Fruit fly (Drosophila melanogaster) whole organism, embryonic: ENCODE data around the gene nAChRalpha5.

Experiments used
- ATbp ChIP-seq: fragments of 200-800 bp; sonication (Bioruptor generic); optimal IDR thresholded peaks from 2 replicates; lab custom pipeline; 2017; ENCODE audit warnings: missing biosample characterization, mild to moderate bottlenecking, missing genetic modification characterization, missing genetic modification reagents
- Atf3 ChIP-seq: fragments of 200-800 bp; sonication (Bioruptor generic); optimal IDR thresholded peaks from 3 replicates; lab custom pipeline; 2016; ENCODE audit warnings: missing biosample characterization, missing genetic modification characterization
- BtbVII ChIP-seq: fragments of 200-800 bp; sonication (Bioruptor generic); optimal IDR thresholded peaks from 3 replicates; lab custom pipeline; 2017; ENCODE audit warnings: missing biosample characterization, mild to moderate bottlenecking, missing genetic modification characterization
- Bteb2 ChIP-seq: fragments of 200-800 bp; sonication (Bioruptor generic); optimal IDR thresholded peaks from 2 replicates; lab custom pipeline; 2016; ENCODE audit warnings: missing biosample characterization, missing genetic modification characterization
- CG10267 ChIP-seq: fragments of 200-800 bp; sonication (Bioruptor generic); optimal IDR thresholded peaks from 2 replicates; lab custom pipeline; 2018; ENCODE audit warnings: missing biosample characterization, mild to moderate bottlenecking, missing genetic modification characterization, moderate library complexity
- CG10274 ChIP-seq: fragments of 200-800 bp; sonication (Bioruptor generic); optimal IDR thresholded peaks from 3 replicates; lab custom pipeline; 2017; ENCODE audit warnings: missing biosample characterization, mild to moderate bottlenecking, missing genetic modification characterization
- CG10543 ChIP-seq: fragments of 200-800 bp; sonication (Bioruptor generic); optimal IDR thresholded peaks from 3 replicates; lab custom pipeline; 2017; ENCODE audit warnings: missing biosample characterization, mild to moderate bottlenecking, missing genetic modification characterization, moderate library complexity
- CG11093 ChIP-seq: fragments of 200-800 bp; sonication (Bioruptor generic); IDR thresholded peaks from 3 replicates; pipeline ENCODE4 v1.3.6; 2022; ENCODE audit warnings: missing biosample characterization, missing genetic modification characterization
- CG11696 ChIP-seq: fragments of 200-800 bp; sonication (Bioruptor generic); IDR thresholded peaks from 2 replicates; pipeline ENCODE4 v1.3.6; 2022; ENCODE audit warnings: missing biosample characterization, missing genetic modification characterization
- CG13123 ChIP-seq: fragments of 200-800 bp; sonication (Bioruptor generic); optimal IDR thresholded peaks from 2 replicates; lab custom pipeline; 2016; ENCODE audit warnings: missing biosample characterization, missing genetic modification characterization
- CG13287 ChIP-seq: fragments of 200-800 bp; sonication (Bioruptor generic); IDR thresholded peaks from 2 replicates; pipeline ENCODE4 v1.3.6; 2022; ENCODE audit warnings: missing biosample characterization, missing genetic modification characterization; ENCODE audit not compliant: partially characterized antibody
- CG13624 ChIP-seq: fragments of 200-800 bp; sonication (Bioruptor generic); optimal IDR thresholded peaks from 2 replicates; lab custom pipeline; 2016; ENCODE audit warnings: missing biosample characterization, missing genetic modification characterization
- CG14667 ChIP-seq: fragments of 200-800 bp; sonication (Bioruptor generic); IDR thresholded peaks from 2 replicates; pipeline ENCODE4 v1.3.6; 2022; ENCODE audit warnings: missing biosample characterization, missing genetic modification characterization
- CG16813 ChIP-seq: fragments of 200-800 bp; sonication (Bioruptor generic); IDR thresholded peaks from 3 replicates; pipeline ENCODE4 v1.3.6; 2022; ENCODE audit warnings: missing biosample characterization, missing genetic modification characterization; ENCODE audit not compliant: partially characterized antibody
- CG17328 ChIP-seq: fragments of 200-800 bp; sonication (Bioruptor generic); IDR thresholded peaks from 2 replicates; pipeline ENCODE4 v1.3.6; 2022; ENCODE audit warnings: missing biosample characterization, missing genetic modification characterization
- CG2889 ChIP-seq: fragments of 200-800 bp; sonication (Bioruptor generic); IDR thresholded peaks from 3 replicates; pipeline ENCODE4 v1.3.6; 2022; ENCODE audit warnings: missing biosample characterization, missing genetic modification characterization
- CG30431 ChIP-seq: fragments of 200-800 bp; sonication (Bioruptor generic); optimal IDR thresholded peaks from 2 replicates; lab custom pipeline; 2017; ENCODE audit warnings: missing biosample characterization, missing genetic modification characterization
- CG34376 ChIP-seq: fragments of 200-800 bp; sonication (Bioruptor generic); optimal IDR thresholded peaks from 2 replicates; lab custom pipeline; 2018; ENCODE audit warnings: missing biosample characterization, mild to moderate bottlenecking, missing genetic modification characterization
- CG4424 ChIP-seq: fragments of 200-800 bp; sonication (Bioruptor generic); optimal IDR thresholded peaks from 3 replicates; lab custom pipeline; 2016; ENCODE audit warnings: missing biosample characterization, missing genetic modification characterization
- CG5245 ChIP-seq: fragments of 200-800 bp; sonication (Bioruptor generic); optimal IDR thresholded peaks from 3 replicates; lab custom pipeline; 2016; ENCODE audit warnings: missing biosample characterization, missing genetic modification characterization
- CG6683 ChIP-seq: fragments of 200-800 bp; sonication (Bioruptor generic); optimal IDR thresholded peaks from 2 replicates; lab custom pipeline; 2017; ENCODE audit warnings: missing biosample characterization, mild to moderate bottlenecking, missing genetic modification characterization, missing genetic modification reagents
- CG6791 ChIP-seq: fragments of 200-800 bp; sonication (Bioruptor generic); IDR thresholded peaks from 3 replicates; pipeline ENCODE4 v1.3.6; 2022; ENCODE audit warnings: missing biosample characterization, missing genetic modification characterization; ENCODE audit not compliant: partially characterized antibody
- CG7839 ChIP-seq: fragments of 200-800 bp; sonication (Bioruptor generic); optimal IDR thresholded peaks from 3 replicates; lab custom pipeline; 2018; ENCODE audit warnings: missing biosample characterization, mild to moderate bottlenecking, missing genetic modification characterization, moderate library complexity
- CG8089 ChIP-seq: fragments of 200-800 bp; sonication (Bioruptor generic); optimal IDR thresholded peaks from 3 replicates; lab custom pipeline; 2016; ENCODE audit warnings: missing biosample characterization, missing genetic modification characterization
- Camta ChIP-seq: fragments of 200-800 bp; sonication (Bioruptor generic); optimal IDR thresholded peaks from 2 replicates; lab custom pipeline; 2016; ENCODE audit warnings: missing biosample characterization, missing genetic modification characterization
- D19B ChIP-seq: fragments of 200-800 bp; sonication (Bioruptor generic); optimal IDR thresholded peaks from 2 replicates; lab custom pipeline; 2017; ENCODE audit warnings: missing biosample characterization, mild to moderate bottlenecking, missing genetic modification characterization
- Deaf1 ChIP-seq: fragments of 200-800 bp; optimal IDR thresholded peaks from 3 replicates; lab custom pipeline; 2019; ENCODE audit warnings: missing biosample characterization, mild to moderate bottlenecking, missing genetic modification characterization, moderate library complexity
- Dfd ChIP-seq, 2 experiments: fragments of >200 bp; optimal IDR thresholded peaks; 2 replicates each; lab custom pipeline; 2017; ENCODE audit warnings: missing biosample characterization in 2 of 2, missing genetic modification characterization in 2 of 2
- Eip74EF ChIP-seq, 2 experiments: fragments of 200-800 bp in 1 of 2; fragments of >200 bp in 1 of 2; sonication (Bioruptor generic) in 1 of 2; optimal IDR thresholded peaks; 2 replicates each; lab custom pipeline; 2017 to 2019; ENCODE audit warnings: missing biosample characterization in 2 of 2, missing genetic modification characterization in 2 of 2, mild to moderate bottlenecking in 1 of 2, moderate library complexity in 1 of 2
- Hand ChIP-seq: fragments of 200-800 bp; sonication (Bioruptor generic); optimal IDR thresholded peaks from 2 replicates; lab custom pipeline; 2017; ENCODE audit warnings: mild to moderate bottlenecking, missing biosample characterization, missing genetic modification reagents, missing genetic modification characterization
- Nf-YC ChIP-seq: fragments of 200-800 bp; optimal IDR thresholded peaks from 3 replicates; lab custom pipeline; 2019; ENCODE audit warnings: missing biosample characterization, mild to moderate bottlenecking, missing genetic modification characterization, moderate library complexity
- Oaz ChIP-seq: fragments of 200-800 bp; sonication (Bioruptor generic); IDR thresholded peaks from 2 replicates; pipeline ENCODE4 v1.3.6; 2022; ENCODE audit warnings: missing biosample characterization, missing genetic modification characterization
- Oli ChIP-seq: fragments of 200-800 bp; sonication (Bioruptor generic); optimal IDR thresholded peaks from 2 replicates; lab custom pipeline; 2018; ENCODE audit warnings: missing biosample characterization, mild to moderate bottlenecking, missing genetic modification characterization, moderate library complexity
- crc ChIP-seq: fragments of 200-800 bp; sonication (Bioruptor generic); optimal IDR thresholded peaks from 2 replicates; lab custom pipeline; 2016; ENCODE audit warnings: missing biosample characterization, missing genetic modification characterization
- emc ChIP-seq: fragments of 200-800 bp; sonication (Bioruptor generic); optimal IDR thresholded peaks from 2 replicates; lab custom pipeline; 2016; ENCODE audit warnings: missing biosample characterization, missing genetic modification characterization
- fd3F ChIP-seq: fragments of 200-800 bp; sonication (Bioruptor generic); optimal IDR thresholded peaks from 2 replicates; lab custom pipeline; 2018; ENCODE audit warnings: missing biosample characterization, mild to moderate bottlenecking, missing genetic modification characterization, moderate library complexity
- ftz-f1 ChIP-seq: fragments of 200-800 bp; sonication (Bioruptor generic); optimal IDR thresholded peaks from 2 replicates; lab custom pipeline; 2016; ENCODE audit warnings: missing biosample characterization, missing genetic modification characterization
- gem ChIP-seq: fragments of 200-800 bp; sonication (Bioruptor generic); optimal IDR thresholded peaks from 2 replicates; lab custom pipeline; 2019; ENCODE audit warnings: missing biosample characterization, mild to moderate bottlenecking, missing genetic modification characterization, moderate library complexity
- ken ChIP-seq: fragments of 200-800 bp; sonication (Bioruptor generic); IDR thresholded peaks from 3 replicates; pipeline ENCODE4 v1.3.6; 2022; ENCODE audit warnings: missing biosample characterization, missing genetic modification characterization
- kni ChIP-seq: fragments of 200-800 bp; sonication (Bioruptor generic); optimal IDR thresholded peaks from 3 replicates; lab custom pipeline; 2017; ENCODE audit warnings: mild to moderate bottlenecking, missing biosample characterization, missing genetic modification reagents, missing genetic modification characterization
- luna ChIP-seq: fragments of 200-800 bp; sonication (Bioruptor generic); optimal IDR thresholded peaks from 2 replicates; lab custom pipeline; 2016; ENCODE audit warnings: missing biosample characterization, missing genetic modification characterization
- odd ChIP-seq: fragments of 200-800 bp; sonication (Bioruptor generic); optimal IDR thresholded peaks from 2 replicates; lab custom pipeline; 2017; ENCODE audit warnings: missing biosample characterization, mild to moderate bottlenecking, missing genetic modification characterization
- phol ChIP-seq: fragments of 200-800 bp; sonication (Bioruptor generic); optimal IDR thresholded peaks from 3 replicates; lab custom pipeline; 2018; ENCODE audit warnings: missing biosample characterization, mild to moderate bottlenecking, missing genetic modification characterization, moderate library complexity
- scrt ChIP-seq: fragments of 200-800 bp; sonication (Bioruptor generic); optimal IDR thresholded peaks from 2 replicates; lab custom pipeline; 2018; ENCODE audit warnings: missing biosample characterization, mild to moderate bottlenecking, missing genetic modification characterization, moderate library complexity
- tll ChIP-seq, 2 experiments: fragments of 200-800 bp in 1 of 2; fragments of >200 bp in 1 of 2; sonication (Bioruptor generic) in 1 of 2; optimal IDR thresholded peaks; 2 replicates each; lab custom pipeline; 2017 to 2019; ENCODE audit warnings: missing biosample characterization in 2 of 2, missing genetic modification characterization in 2 of 2, mild to moderate bottlenecking in 1 of 2, moderate library complexity in 1 of 2
- tna ChIP-seq: fragments of 200-800 bp; sonication (Bioruptor generic); IDR thresholded peaks from 2 replicates; pipeline ENCODE4 v1.3.6; 2022; ENCODE audit warnings: missing biosample characterization, missing genetic modification characterization; ENCODE audit not compliant: partially characterized antibody
- vfl ChIP-seq: fragments of 200-800 bp; sonication (Bioruptor generic); optimal IDR thresholded peaks from 2 replicates; lab custom pipeline; 2016; ENCODE audit warnings: missing biosample characterization, missing genetic modification characterization
- vvl ChIP-seq: fragments of 200-800 bp; sonication (Bioruptor generic); IDR thresholded peaks from 2 replicates; pipeline ENCODE4 v1.3.6; 2022; ENCODE audit warnings: missing biosample characterization, missing genetic modification characterization

The nAChRalpha5 gene

DNA sequence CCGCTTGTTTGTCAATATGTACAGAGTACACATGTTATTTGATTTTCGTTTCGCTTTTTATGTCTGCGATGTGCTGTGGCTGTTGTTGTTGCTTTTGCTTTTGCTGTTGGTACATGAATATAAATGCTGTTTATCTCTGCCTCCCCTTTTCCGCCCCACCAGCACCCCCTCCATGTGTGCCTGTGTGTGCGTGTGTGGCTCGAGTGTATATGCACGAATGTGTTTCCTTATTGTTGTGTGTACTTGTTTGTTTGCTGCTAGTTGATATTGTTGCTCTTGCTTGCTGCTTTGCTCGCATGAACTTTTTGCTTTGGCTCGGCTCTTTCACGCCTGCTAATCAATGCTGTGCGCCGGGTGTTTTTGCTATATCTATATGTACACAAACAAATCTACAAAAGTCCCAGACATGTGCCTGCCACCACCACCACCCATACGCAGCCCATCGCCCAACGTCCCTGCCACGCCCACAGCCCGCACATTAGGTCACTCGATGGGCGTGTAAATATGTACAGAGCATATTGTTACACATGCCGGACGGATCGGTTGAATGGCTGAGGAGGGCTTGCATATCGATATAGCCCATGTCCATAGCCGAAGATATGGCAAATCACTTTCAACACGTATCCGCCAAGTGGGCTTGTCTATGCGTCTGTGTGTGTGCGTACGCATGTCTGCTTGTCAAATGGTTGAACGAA is 15.8 kb upstream of the nAChRalpha5 start:
- TF ChIP-seq ftz-f1 (GFP tag; lab: Kevin White, UChicago) (peak; percentile 82), Bteb2 (GFP tag; lab: Kevin White, UChicago) (peak; percentile 98), CG10543 (GFP tag; lab: Kevin White, UChicago) (peak; percentile 100), phol (tag; lab: Kevin White, UChicago) (peak; percentile 74), CG6791 (GFP tag; lab: Robert Waterston, UW) (no peak), vfl (peak; percentile 95), BtbVII (GFP tag; lab: Kevin White, UChicago) (peak; percentile 100), CG10267 (tag; lab: Kevin White, UChicago) (peak; percentile 88), gem (tag; lab: Kevin White, UChicago) (peak; percentile 99), CG11093 (GFP tag; lab: Robert Waterston, UW) (peak; percentile 97), scrt (GFP tag; lab: Kevin White, UChicago) (peak; percentile 98), kni (GFP tag; lab: Kevin White, UChicago) (peak; percentile 100), fd3F (GFP tag; lab: Kevin White, UChicago) (peak; percentile 99), odd (GFP tag; lab: Kevin White, UChicago) (peak; percentile 100), CG30431 (GFP tag; lab: Kevin White, UChicago) (peak; percentile 99), ken (GFP tag; lab: Robert Waterston, UW) (peak; percentile 98), CG34376 (GFP tag; lab: Kevin White, UChicago) (peak; percentile 99), D19B (GFP tag; lab: Kevin White, UChicago) (peak; percentile 93), tll (GFP tag; optimal IDR thresholded peaks at IDR 0.05; lab: Kevin White, UChicago) (peak in 1 of 2 experiments; percentile 89), Deaf1 (tag; lab: Kevin White, UChicago) (peak; percentile 84), CG13287 (GFP tag; lab: Robert Waterston, UW) (no peak), CG11696 (peak; percentile 97), Oli (tag; lab: Kevin White, UChicago) (peak; percentile 94), Nf-YC (tag; lab: Kevin White, UChicago) (peak; percentile 92), Hand (GFP tag; lab: Kevin White, UChicago) (peak; percentile 98), CG13123 (GFP tag; lab: Kevin White, UChicago) (peak; percentile 100), CG17328 (peak; percentile 98), CG13624 (GFP tag; lab: Kevin White, UChicago) (peak; percentile 98), CG6683 (GFP tag; lab: Kevin White, UChicago) (peak; percentile 99), Atf3 (peak; percentile 99), CG8089 (GFP tag; lab: Kevin White, UChicago) (peak; percentile 100), CG16813 (GFP tag; lab: Robert Waterston, UW) (no peak), Camta (GFP tag; lab: Kevin White, UChicago) (peak; percentile 100), CG5245 (GFP tag; lab: Kevin White, UChicago) (peak; percentile 99), ATbp (GFP tag; lab: Kevin White, UChicago) (peak; percentile 100), Oaz (GFP tag; lab: Robert Waterston, UW) (peak; percentile 94), CG2889 (GFP tag; lab: Robert Waterston, UW) (peak; percentile 95), vvl (GFP tag; lab: Robert Waterston, UW) (peak; percentile 98), CG4424 (GFP tag; lab: Kevin White, UChicago) (peak; percentile 98), CG14667 (peak; percentile 92), CG7839 (tag; lab: Kevin White, UChicago) (peak; percentile 95), luna (GFP tag; lab: Kevin White, UChicago) (peak; percentile 97), Eip74EF (GFP tag; optimal IDR thresholded peaks at IDR 0.05; lab: Kevin White, UChicago) (peak in 1 of 2 experiments; percentile 99), Dfd (GFP tag; optimal IDR thresholded peaks at IDR 0.05; lab: Kevin White, UChicago) (no peak), CG10274 (GFP tag; lab: Kevin White, UChicago) (peak; percentile 96), tna (GFP tag; lab: Robert Waterston, UW) (0 out of 2 replicates have a peak, but pooled peaks have one; percentile 35), emc (GFP tag; lab: Kevin White, UChicago) (peak; percentile 98), crc (GFP tag; lab: Kevin White, UChicago) (peak; percentile 99)
